Worm (Caenorhabditis elegans) whole organism, midembryonic: ENCODE measurements around the gene lron-12.

Experiments used
- T22C8.4 ChIP-seq: fragments of 200-800 bp; sonication (Bioruptor generic); IDR thresholded peaks from 2 replicates; pipeline ENCODE4 v1.3.6; 2022; ENCODE audit warnings: missing genetic modification characterization, missing compliant biosample characterization
- med-1 ChIP-seq: sonication (generic microtip); optimal IDR thresholded peaks from 2 replicates; lab custom pipeline; 2017; ENCODE audit warnings: missing genetic modification characterization, mild to moderate bottlenecking, missing compliant biosample characterization, antibody characterized with exemption, missing genetic modification reagents; ENCODE audit not compliant: insufficient read depth
- ref-1 ChIP-seq: fragments of 200-800 bp; sonication (Bioruptor generic); conservative IDR thresholded peaks from 2 replicates; pipeline ENCODE4 v1.3.6; 2022; ENCODE audit warnings: missing genetic modification reagents, missing genetic modification characterization, missing compliant biosample characterization
- tab-1 ChIP-seq: fragments of 200-800 bp; sonication (Bioruptor generic); IDR thresholded peaks from 2 replicates; pipeline ENCODE4 v1.3.6; 2022; ENCODE audit warnings: missing genetic modification characterization, missing compliant biosample characterization
- ztf-23 ChIP-seq: fragments of 200-800 bp; sonication (Bioruptor generic); IDR thresholded peaks from 2 replicates; pipeline ENCODE4 v1.3.6; 2022; ENCODE audit warnings: missing genetic modification reagents, missing genetic modification characterization, missing compliant biosample characterization
- ztf-29 ChIP-seq: fragments of 200-800 bp; sonication (Bioruptor generic); IDR thresholded peaks from 2 replicates; pipeline ENCODE4 v1.3.6; 2022; ENCODE audit warnings: missing genetic modification reagents, missing genetic modification characterization, missing compliant biosample characterization

- TF ChIP-seq ref-1 (GFP tag; lab: Robert Waterston, UW) (no peak), ztf-29 (GFP tag; lab: Robert Waterston, UW) (no peak), med-1 (no peak), T22C8.4 (no peak), ztf-23 (no peak), tab-1 (GFP tag; lab: Robert Waterston, UW) (no peak)
Measured at ce11 chrIII:12121177-12121576, 2.9 kb upstream of the lron-12 start.
